Fruit fly (Drosophila melanogaster) whole organism, wandering third instar larva: ENCODE results near the gene MED20.

Experiments
- Dfd ChIP-seq: fragments of >200 bp; optimal IDR thresholded peaks from 2 replicates; lab custom pipeline; 2017; ENCODE audit warnings: missing biosample characterization, missing genetic modification characterization
- Hr83 ChIP-seq: fragments of 200-300 bp; sonication (Bioruptor generic); optimal IDR thresholded peaks from 2 replicates; lab custom pipeline; 2016; ENCODE audit warnings: missing biosample characterization, mild to moderate bottlenecking, missing genetic modification characterization, moderate library complexity; ENCODE audit not compliant: poor library complexity, severe bottlenecking
- Myc ChIP-seq: fragments of >200 bp; optimal IDR thresholded peaks from 2 replicates; lab custom pipeline; 2017
- jim ChIP-seq: fragments of 175-275, 200-325 bp; sonication (Bioruptor generic); optimal IDR thresholded peaks from 2 replicates; lab custom pipeline; 2016; ENCODE audit warnings: missing biosample characterization, mild to moderate bottlenecking, missing genetic modification characterization

DNA sequence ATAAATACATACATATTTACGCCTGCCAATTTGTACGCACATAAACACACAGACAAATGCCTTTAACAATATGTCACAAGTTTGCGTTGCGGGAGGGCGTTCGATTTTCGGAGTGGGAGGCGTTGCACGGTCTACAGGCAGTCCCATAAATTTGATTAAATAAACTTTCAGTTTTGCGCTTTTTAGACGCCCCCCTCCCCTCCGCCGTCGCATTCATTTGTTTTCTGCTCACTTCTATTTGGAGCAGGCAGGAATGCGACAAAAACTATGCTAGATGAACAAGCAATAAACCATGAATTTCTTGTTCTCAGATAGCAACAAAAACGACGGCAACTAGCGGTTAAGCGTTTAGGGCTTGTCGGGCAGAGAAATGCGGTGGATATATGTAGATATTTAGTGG is 26.4 kb upstream of the MED20 start:
- TF ChIP-seq Hr83 (GFP tag; lab: Kevin White, UChicago) = no peak
- TF ChIP-seq Dfd (GFP tag; lab: Kevin White, UChicago) = no peak
- no peak for TF ChIP-seq jim (GFP tag; lab: Kevin White, UChicago)
- no peak for TF ChIP-seq Myc (lab: Kevin White, UChicago)
